Fruit fly (Drosophila melanogaster): ENCODE measurements around the gene CG4911.

DNA sequence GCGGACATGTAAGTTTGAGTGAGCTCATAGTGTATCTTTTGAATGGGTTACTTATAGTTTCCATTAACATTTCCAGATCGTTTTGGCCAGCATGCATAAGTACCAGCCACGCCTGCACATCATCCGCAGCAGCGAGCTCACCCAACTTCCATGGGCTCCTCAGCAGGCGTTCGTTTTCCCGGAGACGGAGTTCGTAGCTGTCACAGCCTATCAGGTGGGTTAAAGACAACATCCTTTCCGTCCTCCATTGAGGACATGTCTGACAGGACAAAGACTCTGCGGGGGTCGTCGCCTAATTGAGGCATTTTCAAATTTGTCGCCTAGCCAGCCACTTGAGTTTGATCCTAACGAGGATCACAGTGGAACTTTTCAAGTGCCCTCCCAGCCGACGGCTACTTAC, 28.9 kb downstream of the CG4911 start:
- no peak for TF ChIP-seq CG5204 (GFP tag; optimal IDR thresholded peaks at IDR 0.05)
- no peak for TF ChIP-seq CG11617 (GFP tag; optimal IDR thresholded peaks at IDR 0.05)
- no peak for TF ChIP-seq cic (GFP tag; optimal IDR thresholded peaks at IDR 0.05)
- no peak for TF ChIP-seq Clk (GFP tag; optimal IDR thresholded peaks at IDR 0.05)
- no peak for TF ChIP-seq CG1620 (GFP tag; optimal IDR thresholded peaks at IDR 0.05)
- TF ChIP-seq tj (GFP tag; optimal IDR thresholded peaks at IDR 0.05): no peak
